Fruit fly (Drosophila melanogaster) whole organism, embryonic: Measurements from ENCODE around the gene dre4.

Experiments used
- CG2202 ChIP-seq: fragments of 200-800 bp; sonication (Bioruptor generic); optimal IDR thresholded peaks from 2 replicates; lab custom pipeline; 2018; ENCODE audit warnings: missing biosample characterization, mild to moderate bottlenecking, missing genetic modification characterization
- ERR ChIP-seq: fragments of 200-800 bp; sonication (Bioruptor generic); optimal IDR thresholded peaks from 2 replicates; lab custom pipeline; 2016; ENCODE audit warnings: missing biosample characterization, missing genetic modification characterization
- Gug ChIP-seq: fragments of 200-800 bp; sonication (Bioruptor generic); IDR thresholded peaks from 4 replicates; pipeline ENCODE4 v1.3.6; 2022; ENCODE audit warnings: missing biosample characterization, missing genetic modification characterization
- HLH3B ChIP-seq: fragments of 200-800 bp; sonication (Bioruptor generic); IDR thresholded peaks from 2 replicates; pipeline ENCODE4 v1.3.6; 2022; ENCODE audit warnings: missing biosample characterization, missing genetic modification characterization
- Hmr ChIP-seq: fragments of 200-800 bp; sonication (Bioruptor generic); optimal IDR thresholded peaks from 3 replicates; lab custom pipeline; 2017; ENCODE audit warnings: mild to moderate bottlenecking, missing biosample characterization, missing genetic modification reagents, missing genetic modification characterization
- Stat92E ChIP-seq, 3 experiments: fragments of >200 bp in 2 of 3; fragments of 200-800 bp in 1 of 3; sonication (Bioruptor generic) in 1 of 3; optimal IDR thresholded peaks; 2 replicates each; lab custom pipeline; 2017 to 2019; ENCODE audit warnings: missing biosample characterization in 3 of 3, missing genetic modification characterization in 3 of 3, mild to moderate bottlenecking in 1 of 3, moderate library complexity in 1 of 3
- toy ChIP-seq: fragments of 200-800 bp; sonication (Bioruptor generic); IDR thresholded peaks from 2 replicates; pipeline ENCODE4 v1.3.6; 2022; ENCODE audit warnings: missing biosample characterization, missing genetic modification characterization
- wor ChIP-seq: fragments of 200-800 bp; sonication (Bioruptor generic); IDR thresholded peaks from 2 replicates; pipeline ENCODE4 v1.3.6; 2022; ENCODE audit warnings: missing biosample characterization, missing genetic modification characterization

DNA sequence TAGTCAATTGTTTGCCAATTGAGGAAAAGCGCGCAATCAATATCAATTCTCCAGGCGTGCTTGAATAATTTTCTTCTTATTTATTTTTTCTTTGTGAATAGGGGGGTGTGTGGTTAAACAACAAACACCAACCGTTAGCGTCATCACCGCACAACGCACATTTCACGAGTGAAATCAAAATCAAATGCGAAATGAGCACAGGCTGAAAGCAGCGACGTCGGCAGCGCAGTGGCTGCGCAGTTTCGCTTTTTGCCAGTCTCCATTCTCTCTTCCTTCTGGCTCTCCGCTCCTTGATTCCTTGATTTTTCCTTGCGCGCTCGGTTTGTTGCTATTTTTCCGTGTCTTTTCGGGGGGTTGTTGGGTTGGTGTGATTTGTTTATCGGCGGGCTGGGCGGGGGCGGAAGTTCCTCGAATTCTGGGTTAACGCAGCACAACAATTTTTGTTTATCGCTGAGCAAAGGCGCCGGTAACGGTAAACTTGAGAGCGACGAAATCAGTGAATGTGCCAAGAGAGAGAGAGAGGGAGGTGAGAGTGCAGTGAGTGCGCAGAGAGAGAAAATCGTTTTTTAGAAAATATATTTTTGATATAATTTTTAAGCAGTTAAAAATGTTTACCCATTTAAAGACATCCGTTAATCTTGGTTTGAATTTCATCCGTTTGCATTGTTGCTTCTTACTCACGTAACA, 6.9 kb upstream of the dre4 start, which contains the start of gene CG13937:
- TF ChIP-seq Hmr (GFP tag; lab: Kevin White, UChicago): no peak
- TF ChIP-seq Stat92E (GFP tag; optimal IDR thresholded peaks at IDR 0.05; lab: Kevin White, UChicago): no peak
- TF ChIP-seq toy (GFP tag; lab: Robert Waterston, UW): no peak
- TF ChIP-seq CG2202: no peak
- TF ChIP-seq HLH3B (GFP tag; lab: Robert Waterston, UW): no peak
- no peak for TF ChIP-seq wor (GFP tag; lab: Robert Waterston, UW)
- TF ChIP-seq ERR (GFP tag; lab: Kevin White, UChicago): no peak
- no peak for TF ChIP-seq Gug (GFP tag; lab: Robert Waterston, UW)
